Fruit fly (Drosophila melanogaster) whole organism, wandering third instar larva: Measurements from ENCODE around the gene PH4alphaEFB.

Experiments used
- GATAd ChIP-seq: sonication (Bioruptor generic); optimal IDR thresholded peaks from 2 replicates; lab custom pipeline; 2016; ENCODE audit warnings: missing biosample characterization, missing genetic modification characterization
- Hr78 ChIP-seq: fragments of >200 bp; optimal IDR thresholded peaks from 2 replicates; lab custom pipeline; 2017; ENCODE audit warnings: missing biosample characterization, missing genetic modification characterization
- br ChIP-seq: fragments of 200-800 bp; sonication (Bioruptor generic); optimal IDR thresholded peaks from 2 replicates; lab custom pipeline; 2016; ENCODE audit warnings: missing biosample characterization, missing genetic modification characterization
- dsf ChIP-seq: sonication (Bioruptor generic); optimal IDR thresholded peaks from 2 replicates; lab custom pipeline; 2016; ENCODE audit warnings: missing biosample characterization, missing genetic modification characterization, borderline replicate concordance
- fru ChIP-seq: fragments of 200-800 bp; sonication (Bioruptor generic); optimal IDR thresholded peaks from 3 replicates; lab custom pipeline; 2016; ENCODE audit warnings: missing biosample characterization, mild to moderate bottlenecking, missing genetic modification characterization
- pan ChIP-seq: fragments of >200 bp; optimal IDR thresholded peaks from 2 replicates; lab custom pipeline; 2017

dm6 chr3R:30428459-30428858 is 37.4 kb upstream of the PH4alphaEFB start, which contains the start of gene CG15533:
- TF ChIP-seq GATAd (GFP tag; lab: Kevin White, UChicago) (no peak), fru (GFP tag; lab: Kevin White, UChicago) (no peak), br (GFP tag; lab: Kevin White, UChicago) (no peak), Hr78 (no peak), pan (lab: Kevin White, UChicago) (no peak), dsf (no peak)
